Fruit fly (Drosophila melanogaster) whole organism, embryonic: ENCODE measurements around the gene CG44008.
A peak's percentile ranks its signal among the peaks of the same experiment; 100 is the strongest.

Source experiments
- Atf-2 ChIP-seq: fragments of 200-800 bp; sonication (Bioruptor generic); optimal IDR thresholded peaks from 2 replicates; lab custom pipeline; 2016; ENCODE audit warnings: missing biosample characterization, missing genetic modification characterization
- B-H2 ChIP-seq: fragments of 200-800 bp; sonication (Bioruptor generic); optimal IDR thresholded peaks from 2 replicates; lab custom pipeline; 2018; ENCODE audit warnings: missing biosample characterization, mild to moderate bottlenecking, missing genetic modification characterization
- CG10147 ChIP-seq: fragments of 200-800 bp; sonication (Bioruptor generic); optimal IDR thresholded peaks from 2 replicates; lab custom pipeline; 2019; ENCODE audit warnings: missing biosample characterization, mild to moderate bottlenecking, missing genetic modification characterization, moderate library complexity
- CG11504 ChIP-seq: fragments of 200-800 bp; sonication (Bioruptor generic); optimal IDR thresholded peaks from 3 replicates; lab custom pipeline; 2019; ENCODE audit warnings: missing biosample characterization, mild to moderate bottlenecking, missing genetic modification characterization, moderate library complexity
- CG12299 ChIP-seq: fragments of 200-800 bp; sonication (Bioruptor generic); optimal IDR thresholded peaks from 2 replicates; lab custom pipeline; 2018; ENCODE audit warnings: missing biosample characterization, mild to moderate bottlenecking, missing genetic modification characterization
- CG12391 ChIP-seq: fragments of 200-800 bp; sonication (Bioruptor generic); optimal IDR thresholded peaks from 3 replicates; lab custom pipeline; 2018; ENCODE audit warnings: missing biosample characterization, mild to moderate bottlenecking, missing genetic modification characterization, moderate library complexity
- CG13123 ChIP-seq: fragments of 200-800 bp; sonication (Bioruptor generic); optimal IDR thresholded peaks from 2 replicates; lab custom pipeline; 2016; ENCODE audit warnings: missing biosample characterization, missing genetic modification characterization
- CG14710 ChIP-seq: fragments of 200-800 bp; sonication (Bioruptor generic); optimal IDR thresholded peaks from 3 replicates; lab custom pipeline; 2019; ENCODE audit warnings: missing biosample characterization, mild to moderate bottlenecking, missing genetic modification characterization, moderate library complexity
- CG17829 ChIP-seq: fragments of 200-800 bp; optimal IDR thresholded peaks from 2 replicates; lab custom pipeline; 2019; ENCODE audit warnings: missing biosample characterization, mild to moderate bottlenecking, missing genetic modification characterization, moderate library complexity
- CG2120 ChIP-seq: fragments of 200-800 bp; sonication (Bioruptor generic); optimal IDR thresholded peaks from 3 replicates; lab custom pipeline; 2016; ENCODE audit warnings: missing biosample characterization, missing genetic modification characterization
- CG31365 ChIP-seq: fragments of 200-800 bp; sonication (Bioruptor generic); optimal IDR thresholded peaks from 2 replicates; lab custom pipeline; 2018; ENCODE audit warnings: missing biosample characterization, mild to moderate bottlenecking, missing genetic modification characterization
- CG4707 ChIP-seq: fragments of 200-800 bp; sonication (Bioruptor generic); optimal IDR thresholded peaks from 2 replicates; lab custom pipeline; 2018; ENCODE audit warnings: missing biosample characterization, mild to moderate bottlenecking, missing genetic modification characterization, moderate library complexity
- CG6654 ChIP-seq: fragments of 200-800 bp; sonication (Bioruptor generic); optimal IDR thresholded peaks from 2 replicates; lab custom pipeline; 2017; ENCODE audit warnings: missing biosample characterization, mild to moderate bottlenecking, missing genetic modification characterization
- CG6791 ChIP-seq: fragments of 200-800 bp; sonication (Bioruptor generic); IDR thresholded peaks from 3 replicates; pipeline ENCODE4 v1.3.6; 2022; ENCODE audit warnings: missing biosample characterization, missing genetic modification characterization; ENCODE audit not compliant: partially characterized antibody
- CG7271 ChIP-seq: fragments of 200-800 bp; sonication (Bioruptor generic); optimal IDR thresholded peaks from 2 replicates; lab custom pipeline; 2018; ENCODE audit warnings: missing biosample characterization, mild to moderate bottlenecking, missing genetic modification characterization, moderate library complexity
- CG7745 ChIP-seq: fragments of 200-800 bp; sonication (Bioruptor generic); optimal IDR thresholded peaks from 2 replicates; lab custom pipeline; 2018; ENCODE audit warnings: missing biosample characterization, mild to moderate bottlenecking, missing genetic modification characterization, moderate library complexity
- CG7987 ChIP-seq: fragments of 200-800 bp; sonication (Bioruptor generic); optimal IDR thresholded peaks from 2 replicates; lab custom pipeline; 2018; ENCODE audit warnings: missing biosample characterization, mild to moderate bottlenecking, missing genetic modification characterization, moderate library complexity
- CG8359 ChIP-seq: fragments of 200-800 bp; sonication (Bioruptor generic); optimal IDR thresholded peaks from 2 replicates; lab custom pipeline; 2017; ENCODE audit warnings: missing biosample characterization, mild to moderate bottlenecking, missing genetic modification characterization, borderline replicate concordance
- CG9437 ChIP-seq: fragments of 200-800 bp; sonication (Bioruptor generic); optimal IDR thresholded peaks from 2 replicates; lab custom pipeline; 2018; ENCODE audit warnings: missing biosample characterization, mild to moderate bottlenecking, missing genetic modification characterization
- CG9727 ChIP-seq: fragments of 200-800 bp; sonication (Bioruptor generic); optimal IDR thresholded peaks from 3 replicates; lab custom pipeline; 2017; ENCODE audit warnings: missing biosample characterization, mild to moderate bottlenecking, missing genetic modification characterization
- CG9817 ChIP-seq: fragments of 200-800 bp; sonication (Bioruptor generic); optimal IDR thresholded peaks from 2 replicates; lab custom pipeline; 2018; ENCODE audit warnings: missing biosample characterization, mild to moderate bottlenecking, missing genetic modification characterization, moderate library complexity
- Dip3 ChIP-seq: fragments of 200-800 bp; sonication (Bioruptor generic); optimal IDR thresholded peaks from 3 replicates; lab custom pipeline; 2016; ENCODE audit warnings: missing biosample characterization, missing genetic modification characterization
- Eip74EF ChIP-seq, 2 experiments: fragments of 200-800 bp in 1 of 2; fragments of >200 bp in 1 of 2; sonication (Bioruptor generic) in 1 of 2; optimal IDR thresholded peaks; 2 replicates each; lab custom pipeline; 2017 to 2019; ENCODE audit warnings: missing biosample characterization in 2 of 2, missing genetic modification characterization in 2 of 2, mild to moderate bottlenecking in 1 of 2, moderate library complexity in 1 of 2
- Ets97D ChIP-seq: fragments of 200-800 bp; sonication (Bioruptor generic); optimal IDR thresholded peaks from 3 replicates; lab custom pipeline; 2016; ENCODE audit warnings: missing biosample characterization, missing genetic modification characterization
- Hmr ChIP-seq: fragments of 200-800 bp; sonication (Bioruptor generic); optimal IDR thresholded peaks from 3 replicates; lab custom pipeline; 2017; ENCODE audit warnings: mild to moderate bottlenecking, missing biosample characterization, missing genetic modification reagents, missing genetic modification characterization
- Lhr ChIP-seq: fragments of 200-800 bp; sonication (Bioruptor generic); optimal IDR thresholded peaks from 3 replicates; lab custom pipeline; 2017; ENCODE audit warnings: mild to moderate bottlenecking, missing biosample characterization, missing genetic modification reagents, missing genetic modification characterization
- NC2β ChIP-seq: fragments of 200-800 bp; sonication (Bioruptor generic); optimal IDR thresholded peaks from 2 replicates; lab custom pipeline; 2016; ENCODE audit warnings: missing biosample characterization, missing genetic modification characterization
- Nf-YA ChIP-seq: fragments of 200-800 bp; sonication (Bioruptor generic); IDR thresholded peaks from 2 replicates; pipeline ENCODE4 v1.3.6; 2022; ENCODE audit warnings: missing biosample characterization, missing genetic modification characterization
- Nf-YB ChIP-seq: fragments of 200-800 bp; sonication (Bioruptor generic); optimal IDR thresholded peaks from 3 replicates; lab custom pipeline; 2019; ENCODE audit warnings: missing biosample characterization, mild to moderate bottlenecking, missing genetic modification characterization, moderate library complexity
- Sin3A ChIP-seq: fragments of >200 bp; optimal IDR thresholded peaks from 2 replicates; lab custom pipeline; 2018
- Vsx1 ChIP-seq: fragments of 200-800 bp; sonication (Bioruptor generic); optimal IDR thresholded peaks from 2 replicates; lab custom pipeline; 2017; ENCODE audit warnings: missing biosample characterization, mild to moderate bottlenecking, missing genetic modification characterization, missing genetic modification reagents
- btn ChIP-seq: fragments of 200-800 bp; sonication (Bioruptor generic); optimal IDR thresholded peaks from 2 replicates; lab custom pipeline; 2016; ENCODE audit warnings: missing biosample characterization, missing genetic modification characterization
- corto ChIP-seq: fragments of 200-800 bp; sonication (Bioruptor generic); optimal IDR thresholded peaks from 2 replicates; lab custom pipeline; 2016; ENCODE audit warnings: missing biosample characterization, mild to moderate bottlenecking, missing genetic modification characterization, moderate library complexity
- dan ChIP-seq: fragments of 200-800 bp; sonication (Bioruptor generic); IDR thresholded peaks from 2 replicates; pipeline ENCODE4 v1.3.6; 2022; ENCODE audit warnings: missing biosample characterization, missing genetic modification characterization
- dati ChIP-seq: fragments of 200-800 bp; sonication (Bioruptor generic); IDR thresholded peaks from 2 replicates; pipeline ENCODE4 v1.3.6; 2022; ENCODE audit warnings: missing biosample characterization, missing genetic modification characterization
- dm ChIP-seq: fragments of 200-800 bp; sonication (Bioruptor generic); optimal IDR thresholded peaks from 3 replicates; lab custom pipeline; 2016; ENCODE audit warnings: missing biosample characterization, missing genetic modification characterization
- dmrt11E ChIP-seq: fragments of 200-800 bp; sonication (Bioruptor generic); optimal IDR thresholded peaks from 3 replicates; lab custom pipeline; 2018; ENCODE audit warnings: missing biosample characterization, mild to moderate bottlenecking, missing genetic modification characterization, moderate library complexity
- ems ChIP-seq: fragments of 200-800 bp; sonication (Bioruptor generic); optimal IDR thresholded peaks from 3 replicates; lab custom pipeline; 2016; ENCODE audit warnings: missing biosample characterization, missing genetic modification characterization
- fd96Cb ChIP-seq: fragments of 200-800 bp; sonication (Bioruptor generic); optimal IDR thresholded peaks from 2 replicates; lab custom pipeline; 2018; ENCODE audit warnings: missing biosample characterization, mild to moderate bottlenecking, missing genetic modification characterization, moderate library complexity
- gfzf ChIP-seq: fragments of 200-800 bp; sonication (Bioruptor generic); optimal IDR thresholded peaks from 2 replicates; lab custom pipeline; 2016; ENCODE audit warnings: missing biosample characterization, mild to moderate bottlenecking, missing genetic modification characterization, moderate library complexity
- gt ChIP-seq: fragments of 200-800 bp; sonication (Bioruptor generic); IDR thresholded peaks from 2 replicates; pipeline ENCODE4 v1.3.6; 2022; ENCODE audit warnings: missing biosample characterization, missing genetic modification characterization
- inv ChIP-seq: fragments of 200-800 bp; sonication (Bioruptor generic); IDR thresholded peaks from 2 replicates; pipeline ENCODE4 v1.3.6; 2022; ENCODE audit warnings: missing biosample characterization, missing genetic modification characterization; ENCODE audit not compliant: partially characterized antibody
- ken ChIP-seq: fragments of 200-800 bp; sonication (Bioruptor generic); IDR thresholded peaks from 3 replicates; pipeline ENCODE4 v1.3.6; 2022; ENCODE audit warnings: missing biosample characterization, missing genetic modification characterization
- nmo ChIP-seq: fragments of 200-800 bp; sonication (Bioruptor generic); optimal IDR thresholded peaks from 2 replicates; lab custom pipeline; 2018; ENCODE audit warnings: missing biosample characterization, mild to moderate bottlenecking, missing genetic modification characterization, moderate library complexity
- onecut ChIP-seq: fragments of 200-800 bp; sonication (Bioruptor generic); IDR thresholded peaks from 2 replicates; pipeline ENCODE4 v1.3.6; 2022; ENCODE audit warnings: missing biosample characterization, missing genetic modification characterization
- pita ChIP-seq: fragments of 200-800 bp; sonication (Bioruptor generic); optimal IDR thresholded peaks from 2 replicates; lab custom pipeline; 2017; ENCODE audit warnings: missing biosample characterization, mild to moderate bottlenecking, missing genetic modification characterization
- prd ChIP-seq, 3 experiments: fragments of >200 bp in 2 of 3; fragments of 200-800 bp in 1 of 3; sonication (Bioruptor generic) in 1 of 3; optimal IDR thresholded peaks in 2 of 3; IDR thresholded peaks in 1 of 3; 2 replicates in 2 of 3; 3 replicates in 1 of 3; pipeline versions ENCODE4 v1.3.6 to Lab custom; 2017 to 2022; ENCODE audit warnings: missing biosample characterization in 1 of 3, missing genetic modification characterization in 1 of 3
- repo ChIP-seq: fragments of 200-800 bp; sonication (Bioruptor generic); optimal IDR thresholded peaks from 2 replicates; lab custom pipeline; 2016; ENCODE audit warnings: missing biosample characterization, missing genetic modification characterization
- so ChIP-seq: fragments of 200-800 bp; sonication (Bioruptor generic); IDR thresholded peaks from 3 replicates; pipeline ENCODE4 v1.3.6; 2022; ENCODE audit warnings: missing biosample characterization, missing genetic modification characterization
- zen ChIP-seq: fragments of 200-800 bp; sonication (Bioruptor generic); optimal IDR thresholded peaks from 3 replicates; lab custom pipeline; 2018; ENCODE audit warnings: missing biosample characterization, mild to moderate bottlenecking, missing genetic modification characterization, moderate library complexity

CG44008 gene

dm6 chr2L:11813665-11814087, 28.6 kb downstream of the CG44008 start, which contains the start of gene CycY (continued):
- TF ChIP-seq CG7745 (no peak), Nf-YA (GFP tag; lab: Robert Waterston, UW) (no peak), so (GFP tag; lab: Robert Waterston, UW) (no peak), CG2120 (GFP tag; lab: Kevin White, UChicago) (peak; percentile 17), zen (tag; lab: Kevin White, UChicago) (peak; percentile 67), CG12391 (tag; lab: Kevin White, UChicago) (peak; percentile 80), CG6654 (no peak), CG31365 (tag; lab: Kevin White, UChicago) (no peak), Atf-2 (no peak), dmrt11E (tag; lab: Kevin White, UChicago) (peak; percentile 31), nmo (GFP tag; lab: Kevin White, UChicago) (peak; percentile 62), CG7987 (GFP tag; lab: Kevin White, UChicago) (no peak), Lhr (GFP tag; lab: Kevin White, UChicago) (peak; percentile 78), Hmr (GFP tag; lab: Kevin White, UChicago) (peak; percentile 62), gfzf (peak; percentile 81), CG10147 (GFP tag; lab: Kevin White, UChicago) (peak; percentile 2), dan (no peak), onecut (GFP tag; lab: Robert Waterston, UW) (no peak), dati (GFP tag; lab: Robert Waterston, UW) (no peak), Dip3 (GFP tag; lab: Kevin White, UChicago) (no peak), CG14710 (peak; percentile 74), btn (no peak), CG8359 (GFP tag; lab: Kevin White, UChicago) (no peak), Ets97D (GFP tag; lab: Kevin White, UChicago) (peak; percentile 22), CG9817 (tag; lab: Kevin White, UChicago) (no peak), dm (GFP tag; lab: Kevin White, UChicago) (no peak), NC2β (no peak), prd (optimal IDR thresholded peaks at IDR 0.05; lab: Kevin White, UChicago) (no peak), prd (GFP tag; IDR thresholded peaks at IDR 0.05; lab: Robert Waterston, UW) (0 out of 3 replicates have a peak, but pooled peaks have one; percentile 20), CG11504 (peak; percentile 42), Eip74EF (GFP tag; optimal IDR thresholded peaks at IDR 0.05; lab: Kevin White, UChicago) (no peak), CG12299 (tag; lab: Kevin White, UChicago) (no peak), CG4707 (GFP tag; lab: Kevin White, UChicago) (no peak), fd96Cb (tag; lab: Kevin White, UChicago) (no peak), B-H2 (GFP tag; lab: Kevin White, UChicago) (no peak), CG13123 (no peak), ken (GFP tag; lab: Robert Waterston, UW) (no peak), CG9437 (no peak), CG9727 (peak; percentile 27), gt (GFP tag; lab: Robert Waterston, UW) (no peak), CG6791 (GFP tag; lab: Robert Waterston, UW) (0 out of 3 replicates have a peak, but pooled peaks have one; percentile 39), Sin3A (lab: Kevin White, UChicago) (peak; percentile 4), corto (GFP tag; lab: Kevin White, UChicago) (no peak), Nf-YB (GFP tag; lab: Kevin White, UChicago) (no peak), CG7271 (tag; lab: Kevin White, UChicago) (no peak), ems (GFP tag; lab: Kevin White, UChicago) (no peak), CG17829 (peak; percentile 36), pita (GFP tag; lab: Kevin White, UChicago) (no peak), inv (GFP tag; lab: Robert Waterston, UW) (peak; percentile 56; the same call in 1 of the 2 replicates), repo (no peak), Vsx1 (peak; percentile 5)
